Fruit fly (Drosophila melanogaster) whole organism, adult: ENCODE data around the gene emei.
A peak's percentile ranks its signal among the peaks of the same experiment; 100 is the strongest.

ENCODE experiments used
- CG11617 ChIP-seq: fragments of 200-800 bp; sonication (Bioruptor generic); optimal IDR thresholded peaks from 2 replicates; lab custom pipeline; 2017; ENCODE audit warnings: mild to moderate bottlenecking, missing biosample characterization, missing genetic modification reagents, missing genetic modification characterization
- CG12768 ChIP-seq: fragments of 200-800 bp; sonication (Bioruptor generic); optimal IDR thresholded peaks from 2 replicates; lab custom pipeline; 2017; ENCODE audit warnings: missing biosample characterization, missing genetic modification characterization, mild to moderate bottlenecking, moderate library complexity, missing genetic modification reagents
- CG14711 ChIP-seq: fragments of 200-800 bp; sonication (Bioruptor generic); optimal IDR thresholded peaks from 2 replicates; lab custom pipeline; 2018; ENCODE audit warnings: missing biosample characterization, mild to moderate bottlenecking, missing genetic modification characterization, moderate library complexity
- CG1620 ChIP-seq: fragments of 200-800 bp; sonication (Bioruptor generic); optimal IDR thresholded peaks from 2 replicates; lab custom pipeline; 2016; ENCODE audit warnings: missing biosample characterization, missing genetic modification characterization
- CG33017 ChIP-seq: fragments of 200-800 bp; sonication (Bioruptor generic); optimal IDR thresholded peaks from 2 replicates; lab custom pipeline; 2018; ENCODE audit warnings: missing biosample characterization, mild to moderate bottlenecking, missing genetic modification characterization, moderate library complexity
- CG5204 ChIP-seq: fragments of 200-800 bp; sonication (Bioruptor generic); optimal IDR thresholded peaks from 2 replicates; lab custom pipeline; 2016; ENCODE audit warnings: missing biosample characterization, missing genetic modification characterization
- CG7045 ChIP-seq: fragments of 200-800 bp; sonication (Bioruptor generic); optimal IDR thresholded peaks from 2 replicates; lab custom pipeline; 2017; ENCODE audit warnings: missing biosample characterization, mild to moderate bottlenecking, missing genetic modification characterization
- CG7101 ChIP-seq: fragments of 200-800 bp; sonication (Bioruptor generic); optimal IDR thresholded peaks from 2 replicates; lab custom pipeline; 2018; ENCODE audit warnings: missing biosample characterization, mild to moderate bottlenecking, missing genetic modification characterization, moderate library complexity
- Clk ChIP-seq: fragments of 200-800 bp; sonication (Bioruptor generic); optimal IDR thresholded peaks from 2 replicates; lab custom pipeline; 2017; ENCODE audit warnings: missing biosample characterization, missing genetic modification characterization
- Crg-1 ChIP-seq: fragments of 200-800 bp; sonication (Bioruptor generic); optimal IDR thresholded peaks from 2 replicates; lab custom pipeline; 2016; ENCODE audit warnings: missing biosample characterization, missing genetic modification characterization
- Hr96 ChIP-seq: fragments of 200-800 bp; sonication (Bioruptor generic); optimal IDR thresholded peaks from 2 replicates; lab custom pipeline; 2016; ENCODE audit warnings: missing biosample characterization, missing genetic modification characterization
- Mnt ChIP-seq: fragments of 200-800 bp; sonication (Bioruptor generic); optimal IDR thresholded peaks from 2 replicates; lab custom pipeline; 2016; ENCODE audit warnings: missing biosample characterization, mild to moderate bottlenecking, missing genetic modification characterization
- bab1 ChIP-seq: fragments of 200-800 bp; sonication (Bioruptor generic); optimal IDR thresholded peaks from 3 replicates; lab custom pipeline; 2019; ENCODE audit warnings: missing biosample characterization, mild to moderate bottlenecking, missing genetic modification characterization, moderate library complexity
- cic ChIP-seq: fragments of 200-800 bp; sonication (Bioruptor generic); optimal IDR thresholded peaks from 2 replicates; lab custom pipeline; 2017; ENCODE audit warnings: missing biosample characterization, mild to moderate bottlenecking, missing genetic modification characterization, moderate library complexity
- cnc ChIP-seq, 2 experiments: fragments of >200 bp; optimal IDR thresholded peaks; 2 replicates each; lab custom pipeline; 2017
- kay ChIP-seq: fragments of 200-800 bp; sonication (Bioruptor generic); peaks from one replicate; lab custom pipeline; 2016; ENCODE audit warnings: missing biosample characterization, missing genetic modification characterization, borderline replicate concordance
- ovo ChIP-seq: fragments of 200-800 bp; sonication (Bioruptor generic); optimal IDR thresholded peaks from 2 replicates; lab custom pipeline; 2016; ENCODE audit warnings: missing biosample characterization, missing genetic modification characterization
- pad ChIP-seq: fragments of 200-800 bp; sonication (Bioruptor generic); optimal IDR thresholded peaks from 3 replicates; lab custom pipeline; 2017; ENCODE audit warnings: missing biosample characterization, missing genetic modification characterization, mild to moderate bottlenecking, moderate library complexity, missing genetic modification reagents
- tj ChIP-seq: fragments of 200-800 bp; sonication (Bioruptor generic); optimal IDR thresholded peaks from 3 replicates; lab custom pipeline; 2017; ENCODE audit warnings: missing biosample characterization, mild to moderate bottlenecking, missing genetic modification characterization, moderate library complexity
- toe ChIP-seq: fragments of 200-800 bp; sonication (Bioruptor generic); optimal IDR thresholded peaks from 2 replicates; lab custom pipeline; 2016; ENCODE audit warnings: missing biosample characterization, missing genetic modification characterization

Gene emei

DNA sequence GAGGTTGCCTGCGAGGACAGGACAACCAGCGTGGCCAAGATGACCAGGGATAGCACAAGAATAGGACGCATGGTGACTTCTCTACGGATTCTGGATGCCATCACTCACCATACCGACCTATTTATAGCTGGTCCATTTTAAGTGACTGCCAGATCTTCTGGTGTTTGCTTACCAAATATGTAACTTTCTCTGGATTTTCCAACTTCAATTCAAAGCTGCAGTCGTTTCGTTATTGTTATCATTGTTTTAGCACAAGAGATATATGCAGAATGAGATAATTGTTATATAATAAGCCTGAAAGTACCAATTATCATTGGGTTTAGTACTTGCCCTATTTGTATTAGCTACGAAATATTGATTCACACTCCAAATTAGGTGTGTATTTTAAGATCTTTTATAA, 5.7 kb upstream of the emei start, which contains the start of gene CG32071:
Gene CG32071, minus strand, starts transcription at position 101 of the 400 bp plus-strand sequence.
- TF ChIP-seq CG11617 (GFP tag; lab: Kevin White, UChicago): no peak
- TF ChIP-seq CG7101: no peak
- no peak for TF ChIP-seq CG1620 (GFP tag; lab: Kevin White, UChicago)
- TF ChIP-seq pad (GFP tag; lab: Kevin White, UChicago): no peak
- TF ChIP-seq CG14711: no peak
- no peak for TF ChIP-seq CG33017 (tag; lab: Kevin White, UChicago)
- TF ChIP-seq CG12768 (GFP tag; lab: Kevin White, UChicago): no peak
- no peak for TF ChIP-seq bab1 (GFP tag; lab: Kevin White, UChicago)
- no peak for TF ChIP-seq Hr96
- no peak for TF ChIP-seq ovo (GFP tag; lab: Kevin White, UChicago)
- TF ChIP-seq toe: no peak
- TF ChIP-seq cic: no peak
- no peak for TF ChIP-seq Crg-1 (GFP tag; lab: Kevin White, UChicago)
- TF ChIP-seq Clk (GFP tag; lab: Kevin White, UChicago): no peak
- TF ChIP-seq tj (GFP tag; lab: Kevin White, UChicago): no peak
- no peak for TF ChIP-seq CG5204
- no peak for TF ChIP-seq cnc (optimal IDR thresholded peaks at IDR 0.05; lab: Kevin White, UChicago)
- TF ChIP-seq kay (GFP tag; lab: Kevin White, UChicago): no peak

DNA sequence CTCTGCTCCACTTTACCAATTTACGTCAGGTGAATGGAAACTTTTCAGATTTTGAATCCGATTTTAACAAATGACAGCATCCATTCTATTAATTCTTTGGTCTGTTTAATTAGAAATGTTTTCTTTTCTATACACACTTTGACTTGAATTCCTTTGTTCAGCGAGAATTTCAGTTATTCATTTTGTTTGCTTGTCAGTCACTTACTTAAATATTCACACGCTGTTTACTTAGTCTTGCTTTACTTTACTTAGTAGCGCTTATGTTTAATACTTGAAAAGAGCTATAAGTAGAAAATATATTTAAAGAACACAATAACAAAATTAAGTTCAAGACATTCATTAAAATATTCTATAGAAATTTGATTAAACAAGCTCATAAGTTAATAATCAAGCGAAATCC, 2.1 kb upstream of the emei start, which contains the start of gene CG32073:
Gene CG32073, minus strand, starts transcription at position 151 of the 400 bp plus-strand sequence.
- TF ChIP-seq kay (GFP tag; lab: Kevin White, UChicago) (no peak), Mnt (GFP tag; lab: Kevin White, UChicago) (no peak), Crg-1 (GFP tag; lab: Kevin White, UChicago) (no peak), CG12768 (GFP tag; lab: Kevin White, UChicago) (no peak), cic (no peak), Clk (GFP tag; lab: Kevin White, UChicago) (no peak)

DNA sequence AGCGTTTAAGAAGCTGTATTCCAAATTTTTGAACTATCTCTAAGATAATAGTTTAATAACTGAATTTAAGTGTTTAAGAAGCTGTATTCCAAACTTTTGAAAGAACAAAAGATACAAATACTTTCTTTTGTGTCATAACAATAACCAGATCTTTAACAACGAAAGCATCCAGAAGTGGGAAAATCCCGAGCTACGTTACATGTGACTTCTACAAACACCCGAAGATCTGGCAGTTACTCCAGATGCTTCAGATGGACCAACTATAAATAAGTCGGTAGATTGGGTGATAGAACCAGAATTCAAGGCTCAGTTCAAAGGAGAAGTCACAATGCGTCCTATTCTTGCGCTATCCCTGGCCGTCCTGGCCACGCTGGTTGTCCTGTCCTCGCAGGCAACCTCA, 1.6 kb upstream of the emei start, which contains the start of gene CG12522:
Gene CG12522, plus strand, starts transcription at position 301 of the 400 bp plus-strand sequence.
- TF ChIP-seq cnc (optimal IDR thresholded peaks at IDR 0.05; lab: Kevin White, UChicago): no peak
- TF ChIP-seq cic: no peak
- no peak for TF ChIP-seq tj (GFP tag; lab: Kevin White, UChicago)
- no peak for TF ChIP-seq CG1620 (GFP tag; lab: Kevin White, UChicago)
- no peak for TF ChIP-seq CG12768 (GFP tag; lab: Kevin White, UChicago)
- no peak for TF ChIP-seq toe
- TF ChIP-seq CG11617 (GFP tag; lab: Kevin White, UChicago): no peak
- TF ChIP-seq bab1 (GFP tag; lab: Kevin White, UChicago): no peak
- no peak for TF ChIP-seq Mnt (GFP tag; lab: Kevin White, UChicago)
- no peak for TF ChIP-seq ovo (GFP tag; lab: Kevin White, UChicago)
- TF ChIP-seq Clk (GFP tag; lab: Kevin White, UChicago): no peak
- no peak for TF ChIP-seq CG7101
- no peak for TF ChIP-seq CG33017 (tag; lab: Kevin White, UChicago)
- TF ChIP-seq CG14711: no peak
- TF ChIP-seq Crg-1 (GFP tag; lab: Kevin White, UChicago): no peak
- TF ChIP-seq CG5204: no peak
- no peak for TF ChIP-seq CG7045
- no peak for TF ChIP-seq pad (GFP tag; lab: Kevin White, UChicago)
- TF ChIP-seq kay (GFP tag; lab: Kevin White, UChicago): no peak
- no peak for TF ChIP-seq Hr96

DNA sequence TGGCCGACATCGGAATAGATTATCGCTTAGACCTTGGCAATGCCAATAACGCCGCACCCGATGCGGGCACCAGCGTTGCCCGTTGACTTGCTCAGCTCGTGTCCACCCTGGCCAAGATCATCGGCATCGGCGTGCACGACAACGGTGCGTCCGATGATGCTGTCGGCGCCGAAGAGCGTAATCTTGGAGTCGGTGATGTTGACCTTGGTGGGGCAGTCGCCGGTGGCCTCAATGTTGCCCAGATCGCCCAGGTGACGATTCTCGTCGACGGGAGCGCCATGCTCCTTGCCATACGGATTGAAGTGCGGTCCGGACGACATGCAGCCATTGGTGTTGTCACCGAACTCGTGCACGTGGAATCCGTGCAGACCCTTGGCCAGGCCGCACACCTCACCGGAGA, 2.9 kb downstream of the emei start:
- TF ChIP-seq Crg-1 (GFP tag; lab: Kevin White, UChicago) (no peak), CG5204 (no peak), toe (no peak), Clk (GFP tag; lab: Kevin White, UChicago) (no peak), kay (GFP tag; lab: Kevin White, UChicago) (no peak), CG11617 (GFP tag; lab: Kevin White, UChicago) (no peak), cic (no peak), pad (GFP tag; lab: Kevin White, UChicago) (no peak), tj (GFP tag; lab: Kevin White, UChicago) (no peak), Hr96 (no peak), cnc (optimal IDR thresholded peaks at IDR 0.05; lab: Kevin White, UChicago) (no peak), CG1620 (GFP tag; lab: Kevin White, UChicago) (no peak), ovo (GFP tag; lab: Kevin White, UChicago) (no peak), CG7045 (no peak), CG12768 (GFP tag; lab: Kevin White, UChicago) (no peak), bab1 (GFP tag; lab: Kevin White, UChicago) (no peak), CG7101 (no peak)

DNA sequence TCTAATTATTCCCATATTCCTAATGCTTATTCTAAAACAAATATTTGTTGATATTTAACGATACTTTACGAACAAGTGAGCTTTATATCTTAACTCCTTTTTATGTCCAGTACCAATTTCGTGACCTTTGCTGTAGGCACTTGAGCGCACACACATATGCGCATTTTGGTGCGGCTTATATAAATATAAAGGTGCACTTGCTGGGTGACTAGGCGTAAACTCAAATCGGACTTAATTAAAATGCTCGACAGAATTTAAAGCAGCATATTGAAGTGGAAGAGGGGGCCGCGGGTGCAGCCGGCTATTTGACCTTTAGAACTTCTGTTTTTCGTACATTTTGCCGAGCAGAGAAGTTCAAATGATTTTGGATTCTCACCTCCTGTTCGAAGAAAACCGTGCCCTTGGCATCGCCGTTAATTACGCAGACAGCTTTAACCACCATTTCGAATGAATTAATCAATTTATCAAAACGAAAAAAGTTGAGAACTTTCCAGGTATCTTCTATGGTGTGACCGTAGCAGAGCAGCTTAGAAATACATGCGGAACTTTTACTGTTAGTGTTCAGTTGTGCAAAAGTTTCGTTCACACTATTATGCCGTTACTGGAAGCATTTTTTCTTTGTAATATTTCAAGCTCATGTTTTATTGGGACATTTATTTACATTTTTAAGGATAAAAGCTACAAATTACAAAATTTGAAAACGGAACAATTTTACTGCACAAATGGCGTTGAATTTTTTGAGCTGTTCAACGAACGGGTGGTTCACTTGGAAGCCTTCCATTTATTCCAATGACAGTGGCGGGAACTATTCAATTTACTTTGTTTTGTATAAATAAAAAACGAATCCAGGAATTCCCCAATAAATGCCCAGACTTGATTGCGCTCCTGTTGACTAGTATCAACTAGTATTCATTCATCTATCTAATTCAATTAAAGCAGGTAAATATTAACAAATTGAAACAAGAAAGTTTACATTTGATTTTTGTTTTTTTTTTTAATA, 4.0 kb downstream of the emei start, which contains the start of gene Sod1:
Gene Sod1, minus strand, starts transcription at position 543 of the 1,000 bp plus-strand sequence.
- peak; percentile 62 for TF ChIP-seq ovo (GFP tag; lab: Kevin White, UChicago)
- no peak for TF ChIP-seq CG14711
- no peak for TF ChIP-seq CG5204
- peak; percentile 37 for TF ChIP-seq tj (GFP tag; lab: Kevin White, UChicago)
- peak; percentile 38 for TF ChIP-seq kay (GFP tag; lab: Kevin White, UChicago)
- peak; percentile 47 for TF ChIP-seq CG7101
- no peak for TF ChIP-seq Hr96
- no peak for TF ChIP-seq toe
- TF ChIP-seq cnc (optimal IDR thresholded peaks at IDR 0.05; lab: Kevin White, UChicago): peak in 1 of 2 experiments; percentile 89
- peak; percentile 32 for TF ChIP-seq Mnt (GFP tag; lab: Kevin White, UChicago)
- peak; percentile 48 for TF ChIP-seq bab1 (GFP tag; lab: Kevin White, UChicago)
- no peak for TF ChIP-seq Crg-1 (GFP tag; lab: Kevin White, UChicago)
- TF ChIP-seq CG11617 (GFP tag; lab: Kevin White, UChicago): peak; percentile 58
- peak; percentile 35 for TF ChIP-seq CG1620 (GFP tag; lab: Kevin White, UChicago)
- peak; percentile 28 for TF ChIP-seq cic
- no peak for TF ChIP-seq Clk (GFP tag; lab: Kevin White, UChicago)
- TF ChIP-seq CG12768 (GFP tag; lab: Kevin White, UChicago): peak; percentile 92
- TF ChIP-seq pad (GFP tag; lab: Kevin White, UChicago): no peak
